Worm (Caenorhabditis elegans): ENCODE measurements around the gene dml-1.

dml-1 gene

ce11 chrIV:2890401-2890952 lies 3.7 kb downstream of the dml-1 start, which contains the start of the genes nprt-1 and dib-1:
Gene nprt-1, minus strand, starts transcription at chrIV:2890451.
Gene dib-1, plus strand, starts transcription at chrIV:2890882.
- TF ChIP-seq snpc-4 (tag; optimal IDR thresholded peaks at IDR 0.05): no peak
- no peak for TF ChIP-seq tbx-2 (tag; optimal IDR thresholded peaks at IDR 0.05)
- TF ChIP-seq ztf-4 (tag; optimal IDR thresholded peaks at IDR 0.05): no peak
- TF ChIP-seq nhr-76 (tag; optimal IDR thresholded peaks at IDR 0.05): no peak
- no peak for TF ChIP-seq sea-2 (GFP tag; optimal IDR thresholded peaks at IDR 0.05)
- TF ChIP-seq egl-5 (tag; optimal IDR thresholded peaks at IDR 0.05): peak; percentile 63
- no peak for TF ChIP-seq nhr-43 (tag; optimal IDR thresholded peaks at IDR 0.05; ENCODE audit: poor library complexity, severe bottlenecking)
- TF ChIP-seq egl-27 (tag; optimal IDR thresholded peaks at IDR 0.05): no peak
- no peak for TF ChIP-seq ceh-16 (tag; optimal IDR thresholded peaks at IDR 0.05)
- no peak for TF ChIP-seq zag-1 (tag; optimal IDR thresholded peaks at IDR 0.05)
- TF ChIP-seq nhr-237 (tag; optimal IDR thresholded peaks at IDR 0.05): no peak
- no peak for TF ChIP-seq nhr-28 (tag; optimal IDR thresholded peaks at IDR 0.05)
- TF ChIP-seq elt-1 (tag; optimal IDR thresholded peaks at IDR 0.05): no peak
- TF ChIP-seq pqm-1 (tag; optimal IDR thresholded peaks at IDR 0.05): no peak
- no peak for TF ChIP-seq ZK546.5 (tag; optimal IDR thresholded peaks at IDR 0.05)
- no peak for TF ChIP-seq ceh-82 (tag; optimal IDR thresholded peaks at IDR 0.05)
- no peak for TF ChIP-seq skn-1 (tag; optimal IDR thresholded peaks at IDR 0.05)
- no peak for TF ChIP-seq ceh-9 (tag; optimal IDR thresholded peaks at IDR 0.05)
- TF ChIP-seq lsy-12 (tag; optimal IDR thresholded peaks at IDR 0.05): no peak
- TF ChIP-seq nhr-77 (tag; optimal IDR thresholded peaks at IDR 0.05): no peak
- TF ChIP-seq nfya-1 (tag; optimal IDR thresholded peaks at IDR 0.05; ENCODE audit: insufficient read depth): peak; percentile 73
- no peak for TF ChIP-seq R02D3.7 (tag; optimal IDR thresholded peaks at IDR 0.05)
- TF ChIP-seq mml-1 (tag; optimal IDR thresholded peaks at IDR 0.05): no peak
- TF ChIP-seq nhr-12 (tag; optimal IDR thresholded peaks at IDR 0.05): no peak
- TF ChIP-seq unc-62 (GFP tag; optimal IDR thresholded peaks at IDR 0.05): no peak
- TF ChIP-seq lin-15B (tag; optimal IDR thresholded peaks at IDR 0.05): peak; percentile 74
- no peak for TF ChIP-seq jun-1 (tag; optimal IDR thresholded peaks at IDR 0.05)
- TF ChIP-seq nhr-67 (tag; optimal IDR thresholded peaks at IDR 0.05): no peak
- TF ChIP-seq elt-2 (tag; optimal IDR thresholded peaks at IDR 0.05): peak; percentile 2
- TF ChIP-seq nhr-23 (tag; optimal IDR thresholded peaks at IDR 0.05): peak; percentile 72
- no peak for TF ChIP-seq aly-2 (tag; optimal IDR thresholded peaks at IDR 0.05)
- TF ChIP-seq mdl-1 (tag; optimal IDR thresholded peaks at IDR 0.05): no peak
- no peak for TF ChIP-seq ztf-11 (tag; optimal IDR thresholded peaks at IDR 0.05)
- TF ChIP-seq lin-39 (tag; optimal IDR thresholded peaks at IDR 0.05): peak; percentile 25
- TF ChIP-seq hmg-11 (tag; optimal IDR thresholded peaks at IDR 0.05): peak; percentile 59
- TF ChIP-seq eor-1 (tag; optimal IDR thresholded peaks at IDR 0.05): no peak
- no peak for TF ChIP-seq fos-1 (tag; optimal IDR thresholded peaks at IDR 0.05)
- TF ChIP-seq fkh-10 (GFP tag; optimal IDR thresholded peaks at IDR 0.05): peak; percentile 13
- no peak for TF ChIP-seq daf-12 (tag; optimal IDR thresholded peaks at IDR 0.05)
- TF ChIP-seq pha-4 (tag; optimal IDR thresholded peaks at IDR 0.05): peak; percentile 67
- no peak for TF ChIP-seq ceh-28 (tag; optimal IDR thresholded peaks at IDR 0.05)
- no peak for TF ChIP-seq elt-3 (tag; optimal IDR thresholded peaks at IDR 0.05)
- TF ChIP-seq nhr-11 (tag; optimal IDR thresholded peaks at IDR 0.05): no peak
- no peak for TF ChIP-seq fkh-2 (tag; optimal IDR thresholded peaks at IDR 0.05)
- TF ChIP-seq unc-39 (tag; optimal IDR thresholded peaks at IDR 0.05): no peak
- no peak for TF ChIP-seq ama-1 (optimal IDR thresholded peaks at IDR 0.05)
- peak; percentile 16 for TF ChIP-seq nhr-25 (tag; optimal IDR thresholded peaks at IDR 0.05)
